Fruit fly (Drosophila melanogaster) whole organism, embryonic: ENCODE measurements around the gene Eno.
A peak's percentile ranks its signal among the peaks of the same experiment; 100 is the strongest.

Experiments
- Doc3 ChIP-seq: fragments of 200-800 bp; sonication (Bioruptor generic); IDR thresholded peaks from 3 replicates; pipeline ENCODE4 v1.3.6; 2022; ENCODE audit warnings: missing biosample characterization, missing genetic modification characterization; ENCODE audit not compliant: partially characterized antibody
- Hr3 ChIP-seq: fragments of 200-800 bp; sonication (Bioruptor generic); optimal IDR thresholded peaks from 3 replicates; lab custom pipeline; 2016; ENCODE audit warnings: missing biosample characterization, missing genetic modification characterization
- NFAT ChIP-seq: fragments of 200-800 bp; sonication (Bioruptor generic); IDR thresholded peaks from 2 replicates; pipeline ENCODE4 v1.3.6; 2022; ENCODE audit warnings: missing biosample characterization, missing genetic modification characterization
- NfI ChIP-seq: fragments of 200-800 bp; sonication (Bioruptor generic); optimal IDR thresholded peaks from 3 replicates; lab custom pipeline; 2018; ENCODE audit warnings: missing biosample characterization, mild to moderate bottlenecking, missing genetic modification characterization, moderate library complexity
- Sin3A ChIP-seq: fragments of >200 bp; optimal IDR thresholded peaks from 2 replicates; lab custom pipeline; 2018
- Tbp ChIP-seq: fragments of >200 bp; optimal IDR thresholded peaks from 2 replicates; lab custom pipeline; 2018; ENCODE audit warnings: missing biosample characterization, missing genetic modification characterization
- ac ChIP-seq: fragments of 200-800 bp; sonication (Bioruptor generic); optimal IDR thresholded peaks from 3 replicates; lab custom pipeline; 2017; ENCODE audit warnings: missing biosample characterization, mild to moderate bottlenecking, missing genetic modification characterization
- vvl ChIP-seq: fragments of 200-800 bp; sonication (Bioruptor generic); IDR thresholded peaks from 2 replicates; pipeline ENCODE4 v1.3.6; 2022; ENCODE audit warnings: missing biosample characterization, missing genetic modification characterization
- wek ChIP-seq: fragments of 200-800 bp; sonication (Bioruptor generic); optimal IDR thresholded peaks from 3 replicates; lab custom pipeline; 2018; ENCODE audit warnings: missing biosample characterization, mild to moderate bottlenecking, missing genetic modification characterization, moderate library complexity

dm6 chr2L:1720846-1721506 is 8.5 kb downstream of the Eno start:
- TF ChIP-seq NFAT (GFP tag; lab: Robert Waterston, UW), result peak; percentile 47; the same call in 1 of the 2 replicates
- no peak for TF ChIP-seq Doc3 (GFP tag; lab: Robert Waterston, UW)
- no peak for TF ChIP-seq Sin3A (lab: Kevin White, UChicago)
- no peak for TF ChIP-seq Hr3
- TF ChIP-seq wek, result no peak
- no peak for TF ChIP-seq NfI (GFP tag; lab: Kevin White, UChicago)
- no peak for TF ChIP-seq vvl (GFP tag; lab: Robert Waterston, UW)
- no peak for TF ChIP-seq Tbp (GFP tag; lab: Kevin White, UChicago)
- TF ChIP-seq ac (GFP tag; lab: Kevin White, UChicago), result no peak
